Worm (Caenorhabditis elegans) whole organism, L3 larva: ENCODE measurements around the gene ufl-1.
A peak's percentile ranks its signal among the peaks of the same experiment; 100 is the strongest.

Experiments used
- R02D3.7 ChIP-seq: fragments of 150-350 bp; optimal IDR thresholded peaks from 2 replicates; lab custom pipeline; 2014; ENCODE audit warnings: missing biosample characterization, missing genetic modification characterization
- ZK546.5 ChIP-seq: sonication (generic microtip); optimal IDR thresholded peaks from 2 replicates; lab custom pipeline; 2017; ENCODE audit warnings: missing biosample characterization, missing genetic modification characterization
- aly-2 ChIP-seq: fragments of 150-350 bp; optimal IDR thresholded peaks from 2 replicates; lab custom pipeline; 2014; ENCODE audit warnings: missing biosample characterization, missing genetic modification characterization
- ama-1 ChIP-seq: fragments of 150-350 bp; optimal IDR thresholded peaks from 2 replicates; lab custom pipeline; 2018
- ceh-16 ChIP-seq: sonication (generic microtip); optimal IDR thresholded peaks from 2 replicates; lab custom pipeline; 2017; ENCODE audit warnings: missing biosample characterization, missing genetic modification characterization
- ceh-28 ChIP-seq: fragments of 150-350 bp; optimal IDR thresholded peaks from 2 replicates; lab custom pipeline; 2014; ENCODE audit warnings: missing biosample characterization, missing genetic modification reagents, missing genetic modification characterization
- ceh-82 ChIP-seq: fragments of 150-350 bp; optimal IDR thresholded peaks from 2 replicates; lab custom pipeline; 2014; ENCODE audit warnings: missing biosample characterization, missing genetic modification characterization
- ceh-9 ChIP-seq: sonication (generic microtip); optimal IDR thresholded peaks from 2 replicates; lab custom pipeline; 2018; ENCODE audit warnings: missing biosample characterization, missing genetic modification characterization
- daf-12 ChIP-seq: fragments of 150-350 bp; optimal IDR thresholded peaks from 2 replicates; lab custom pipeline; 2014; ENCODE audit warnings: missing biosample characterization, missing genetic modification reagents, missing genetic modification characterization
- egl-27 ChIP-seq: sonication (generic microtip); optimal IDR thresholded peaks from 4 replicates; lab custom pipeline; 2017; ENCODE audit warnings: missing biosample characterization, missing genetic modification reagents, missing genetic modification characterization
- egl-5 ChIP-seq: fragments of 150-350 bp; optimal IDR thresholded peaks from 2 replicates; lab custom pipeline; 2017; ENCODE audit warnings: missing biosample characterization, missing genetic modification reagents, missing genetic modification characterization, inconsistent platforms
- elt-1 ChIP-seq: fragments of 150-350 bp; optimal IDR thresholded peaks from 2 replicates; lab custom pipeline; 2014; ENCODE audit warnings: missing biosample characterization, missing genetic modification characterization
- elt-2 ChIP-seq: sonication (generic microtip); optimal IDR thresholded peaks from 2 replicates; lab custom pipeline; 2016; ENCODE audit warnings: missing genetic modification reagents, mild to moderate bottlenecking, missing genetic modification characterization, missing compliant biosample characterization
- elt-3 ChIP-seq, 3 experiments: fragments of 150-350 bp in 1 of 3; sonication (generic microtip) in 2 of 3; optimal IDR thresholded peaks; 2 replicates in 2 of 3; 4 replicates in 1 of 3; lab custom pipeline; 2014 to 2017; ENCODE audit warnings: missing biosample characterization in 3 of 3, missing genetic modification characterization in 3 of 3
- eor-1 ChIP-seq, 2 experiments: fragments of 150-350 bp; optimal IDR thresholded peaks; 2 replicates each; lab custom pipeline; 2014 to 2018; ENCODE audit warnings: missing biosample characterization in 2 of 2, missing genetic modification characterization in 2 of 2
- fkh-10 ChIP-seq: sonication (generic microtip); optimal IDR thresholded peaks from 2 replicates; lab custom pipeline; 2017; ENCODE audit warnings: missing biosample characterization, missing genetic modification reagents, missing genetic modification characterization
- fkh-2 ChIP-seq: fragments of 150-350 bp; optimal IDR thresholded peaks from 2 replicates; lab custom pipeline; 2014; ENCODE audit warnings: missing biosample characterization, missing genetic modification reagents, missing genetic modification characterization
- fos-1 ChIP-seq: fragments of 150-350 bp; optimal IDR thresholded peaks from 2 replicates; lab custom pipeline; 2014; ENCODE audit warnings: missing biosample characterization, missing genetic modification characterization
- hmg-11 ChIP-seq: sonication (generic microtip); optimal IDR thresholded peaks from 2 replicates; lab custom pipeline; 2016; ENCODE audit warnings: missing genetic modification characterization, missing compliant biosample characterization
- jun-1 ChIP-seq: fragments of 150-350 bp; optimal IDR thresholded peaks from 2 replicates; lab custom pipeline; 2014; ENCODE audit warnings: missing biosample characterization, missing genetic modification reagents, missing genetic modification characterization
- lin-15B ChIP-seq: fragments of 150-350 bp; optimal IDR thresholded peaks from 2 replicates; lab custom pipeline; 2014; ENCODE audit warnings: missing biosample characterization, missing genetic modification characterization
- lin-39 ChIP-seq: fragments of 150-350 bp; optimal IDR thresholded peaks from 2 replicates; lab custom pipeline; 2018; ENCODE audit warnings: missing biosample characterization, missing genetic modification reagents, missing genetic modification characterization
- lsy-12 ChIP-seq: sonication (generic microtip); optimal IDR thresholded peaks from 2 replicates; lab custom pipeline; 2016; ENCODE audit warnings: mild to moderate bottlenecking, missing genetic modification characterization, missing compliant biosample characterization
- mdl-1 ChIP-seq: fragments of 150-350 bp; optimal IDR thresholded peaks from 2 replicates; lab custom pipeline; 2014; ENCODE audit warnings: missing biosample characterization, missing genetic modification characterization
- mml-1 ChIP-seq: fragments of 150-350 bp; sonication (generic microtip); optimal IDR thresholded peaks from 3 replicates; lab custom pipeline; 2014; ENCODE audit warnings: missing biosample characterization, missing genetic modification characterization
- nfya-1 ChIP-seq: sonication (generic microtip); optimal IDR thresholded peaks from 2 replicates; lab custom pipeline; 2017; ENCODE audit warnings: missing genetic modification characterization, mild to moderate bottlenecking, missing compliant biosample characterization, antibody characterized with exemption, moderate library complexity; ENCODE audit not compliant: insufficient read depth
- nhr-11 ChIP-seq: fragments of 150-350 bp; optimal IDR thresholded peaks from 2 replicates; lab custom pipeline; 2014; ENCODE audit warnings: missing biosample characterization, missing genetic modification characterization
- nhr-12 ChIP-seq: fragments of 150-350 bp; optimal IDR thresholded peaks from 2 replicates; lab custom pipeline; 2014; ENCODE audit warnings: missing biosample characterization, missing genetic modification characterization
- nhr-23 ChIP-seq: fragments of 150-350 bp; optimal IDR thresholded peaks from 2 replicates; lab custom pipeline; 2014; ENCODE audit warnings: missing biosample characterization, missing genetic modification reagents, missing genetic modification characterization
- nhr-237 ChIP-seq: fragments of 150-350 bp; optimal IDR thresholded peaks from 2 replicates; lab custom pipeline; 2014; ENCODE audit warnings: missing biosample characterization, missing genetic modification characterization
- nhr-25 ChIP-seq: sonication (generic microtip); optimal IDR thresholded peaks from 2 replicates; lab custom pipeline; 2017; ENCODE audit warnings: missing biosample characterization, missing genetic modification characterization
- nhr-28 ChIP-seq: fragments of 150-350 bp; optimal IDR thresholded peaks from 2 replicates; lab custom pipeline; 2014; ENCODE audit warnings: missing biosample characterization, missing genetic modification characterization
- nhr-43 ChIP-seq: sonication (generic microtip); optimal IDR thresholded peaks from 2 replicates; lab custom pipeline; 2016; ENCODE audit warnings: mild to moderate bottlenecking, missing genetic modification characterization, missing compliant biosample characterization; ENCODE audit not compliant: poor library complexity, severe bottlenecking
- nhr-67 ChIP-seq: fragments of 150-350 bp; optimal IDR thresholded peaks from 2 replicates; lab custom pipeline; 2014; ENCODE audit warnings: missing biosample characterization, missing genetic modification characterization
- nhr-76 ChIP-seq: fragments of 150-350 bp; sonication (generic microtip); optimal IDR thresholded peaks from 5 replicates; lab custom pipeline; 2014; ENCODE audit warnings: missing biosample characterization, missing genetic modification characterization
- nhr-77 ChIP-seq: fragments of 150-350 bp; optimal IDR thresholded peaks from 2 replicates; lab custom pipeline; 2014; ENCODE audit warnings: missing biosample characterization, missing genetic modification characterization
- pha-4 ChIP-seq: fragments of 150-350 bp; optimal IDR thresholded peaks from 2 replicates; lab custom pipeline; 2014; ENCODE audit warnings: missing biosample characterization, missing genetic modification reagents, missing genetic modification characterization
- pqm-1 ChIP-seq: fragments of 150-350 bp; optimal IDR thresholded peaks from 2 replicates; lab custom pipeline; 2017; ENCODE audit warnings: missing biosample characterization, missing genetic modification characterization, inconsistent platforms
- sea-2 ChIP-seq: fragments of 150-350 bp; sonication (generic microtip); optimal IDR thresholded peaks from 4 replicates; lab custom pipeline; 2014; ENCODE audit warnings: missing biosample characterization, missing genetic modification reagents, missing genetic modification characterization
- skn-1 ChIP-seq: fragments of 150-350 bp; optimal IDR thresholded peaks from 2 replicates; lab custom pipeline; 2014; ENCODE audit warnings: missing biosample characterization, missing genetic modification characterization
- snpc-4 ChIP-seq: fragments of 150-350 bp; optimal IDR thresholded peaks from 2 replicates; lab custom pipeline; 2014; ENCODE audit warnings: missing biosample characterization, missing genetic modification characterization
- tbx-2 ChIP-seq: sonication (generic microtip); optimal IDR thresholded peaks from 2 replicates; lab custom pipeline; 2016; ENCODE audit warnings: mild to moderate bottlenecking, missing genetic modification characterization, missing compliant biosample characterization
- unc-39 ChIP-seq: sonication (generic microtip); optimal IDR thresholded peaks from 4 replicates; lab custom pipeline; 2017; ENCODE audit warnings: missing biosample characterization, missing genetic modification characterization
- unc-62 ChIP-seq: fragments of 150-350 bp; sonication (generic microtip); optimal IDR thresholded peaks from 4 replicates; lab custom pipeline; 2014; ENCODE audit warnings: missing biosample characterization, missing genetic modification reagents, missing genetic modification characterization
- zag-1 ChIP-seq: fragments of 150-350 bp; optimal IDR thresholded peaks from 2 replicates; lab custom pipeline; 2014; ENCODE audit warnings: missing biosample characterization, missing genetic modification characterization
- ztf-11 ChIP-seq: fragments of 150-350 bp; optimal IDR thresholded peaks from 2 replicates; lab custom pipeline; 2014; ENCODE audit warnings: missing biosample characterization, missing genetic modification characterization
- ztf-4 ChIP-seq: fragments of 150-350 bp; optimal IDR thresholded peaks from 2 replicates; lab custom pipeline; 2014; ENCODE audit warnings: missing biosample characterization, missing genetic modification characterization

ufl-1 gene

ce11 chrIV:7048637-7049245 lies 12.1 kb upstream of the ufl-1 start:
- TF ChIP-seq daf-12 (tag; lab: Kevin White, UChicago) (no peak), pqm-1 (tag; lab: Kevin White, UChicago) (peak; percentile 19), nhr-23 (tag; lab: Kevin White, UChicago) (peak; percentile 50), egl-27 (tag; lab: Kevin White, UChicago) (no peak), nhr-12 (no peak), unc-62 (GFP tag; lab: Kevin White, UChicago) (no peak), lsy-12 (tag; lab: Kevin White, UChicago) (peak; percentile 41), pha-4 (tag; lab: Kevin White, UChicago) (peak; percentile 54), elt-2 (tag; lab: Kevin White, UChicago) (peak; percentile 59), nhr-76 (tag; lab: Kevin White, UChicago) (no peak), elt-1 (no peak), fos-1 (tag; lab: Kevin White, UChicago) (no peak), nhr-67 (tag; lab: Kevin White, UChicago) (no peak)

ce11 chrIV:7047762-7048178 lies 11.1 kb upstream of the ufl-1 start:
- TF ChIP-seq nhr-237 (tag; lab: Kevin White, UChicago): no peak
- TF ChIP-seq nhr-76 (tag; lab: Kevin White, UChicago): peak; percentile 8
- peak; percentile 69 for TF ChIP-seq nhr-23 (tag; lab: Kevin White, UChicago)
- TF ChIP-seq unc-62 (GFP tag; lab: Kevin White, UChicago): no peak
- TF ChIP-seq ceh-9: no peak
- TF ChIP-seq elt-1: peak; percentile 67
- TF ChIP-seq ceh-82 (tag; lab: Kevin White, UChicago): no peak
- TF ChIP-seq R02D3.7 (tag; lab: Kevin White, UChicago): no peak
- peak; percentile 51 for TF ChIP-seq ceh-28
- TF ChIP-seq ZK546.5 (tag; lab: Kevin White, UChicago): no peak
- no peak for TF ChIP-seq zag-1
- TF ChIP-seq nhr-28 (tag; lab: Kevin White, UChicago): no peak
- no peak for TF ChIP-seq daf-12 (tag; lab: Kevin White, UChicago)
- no peak for TF ChIP-seq ama-1 (lab: Kevin White, UChicago)
- TF ChIP-seq snpc-4 (tag; lab: Kevin White, UChicago): no peak
- peak; percentile 78 for TF ChIP-seq nhr-25 (tag; lab: Kevin White, UChicago)
- peak; percentile 81 for TF ChIP-seq nhr-43 (tag; lab: Kevin White, UChicago)
- TF ChIP-seq aly-2 (tag; lab: Kevin White, UChicago): no peak
- peak; percentile 57 for TF ChIP-seq pha-4 (tag; lab: Kevin White, UChicago)
- peak in 1 of 2 experiments; percentile 4 for TF ChIP-seq eor-1 (tag; optimal IDR thresholded peaks at IDR 0.05; lab: Kevin White, UChicago)
- no peak for TF ChIP-seq nhr-77 (tag; lab: Kevin White, UChicago)
- peak; percentile 26 for TF ChIP-seq egl-5 (tag; lab: Kevin White, UChicago)
- no peak for TF ChIP-seq fos-1 (tag; lab: Kevin White, UChicago)
- peak in 1 of 3 experiments; percentile 75 for TF ChIP-seq elt-3 (tag; optimal IDR thresholded peaks at IDR 0.05; lab: Kevin White, UChicago)
- no peak for TF ChIP-seq ceh-16 (tag; lab: Kevin White, UChicago)
- TF ChIP-seq fkh-2 (tag; lab: Kevin White, UChicago): no peak
- peak; percentile 92 for TF ChIP-seq pqm-1 (tag; lab: Kevin White, UChicago)
- no peak for TF ChIP-seq fkh-10 (GFP tag; lab: Kevin White, UChicago)
- TF ChIP-seq lin-39 (tag; lab: Kevin White, UChicago): no peak
- no peak for TF ChIP-seq nhr-67 (tag; lab: Kevin White, UChicago)
- TF ChIP-seq hmg-11 (tag; lab: Kevin White, UChicago): peak; percentile 46
- TF ChIP-seq egl-27 (tag; lab: Kevin White, UChicago): no peak
- no peak for TF ChIP-seq lin-15B
- no peak for TF ChIP-seq unc-39 (tag; lab: Kevin White, UChicago)
- peak; percentile 96 for TF ChIP-seq elt-2 (tag; lab: Kevin White, UChicago)
- TF ChIP-seq skn-1: peak; percentile 57
- peak; percentile 81 for TF ChIP-seq jun-1 (tag; lab: Kevin White, UChicago)
- peak; percentile 33 for TF ChIP-seq mdl-1 (tag; lab: Kevin White, UChicago)
- peak; percentile 68 for TF ChIP-seq mml-1
- TF ChIP-seq nfya-1 (tag; lab: Kevin White, UChicago): peak; percentile 58
- TF ChIP-seq nhr-12: no peak
- TF ChIP-seq ztf-11 (tag; lab: Kevin White, UChicago): no peak
- no peak for TF ChIP-seq nhr-11 (tag; lab: Kevin White, UChicago)
- peak; percentile 57 for TF ChIP-seq lsy-12 (tag; lab: Kevin White, UChicago)
- TF ChIP-seq sea-2 (GFP tag; lab: Kevin White, UChicago): no peak
- TF ChIP-seq tbx-2 (tag; lab: Kevin White, UChicago): no peak
- peak; percentile 16 for TF ChIP-seq ztf-4
